Fruit fly (Drosophila melanogaster) whole organism, embryonic: ENCODE data around the gene CG15894.
A peak's percentile ranks its signal among the peaks of the same experiment; 100 is the strongest.

Experiments
- Asciz ChIP-seq: fragments of 200-800 bp; sonication (Bioruptor generic); optimal IDR thresholded peaks from 2 replicates; lab custom pipeline; 2017; ENCODE audit warnings: missing biosample characterization, mild to moderate bottlenecking, missing genetic modification characterization, missing genetic modification reagents
- B-H1 ChIP-seq: fragments of 200-800 bp; sonication (Bioruptor generic); IDR thresholded peaks from 3 replicates; pipeline ENCODE4 v1.3.6; 2022; ENCODE audit warnings: missing biosample characterization, missing genetic modification characterization
- Blimp-1 ChIP-seq: fragments of 200-800 bp; sonication (Bioruptor generic); optimal IDR thresholded peaks from 3 replicates; lab custom pipeline; 2018; ENCODE audit warnings: missing biosample characterization, missing genetic modification characterization, mild to moderate bottlenecking, moderate library complexity, missing genetic modification reagents
- CG10267 ChIP-seq: fragments of 200-800 bp; sonication (Bioruptor generic); optimal IDR thresholded peaks from 2 replicates; lab custom pipeline; 2018; ENCODE audit warnings: missing biosample characterization, mild to moderate bottlenecking, missing genetic modification characterization, moderate library complexity
- CG10366 ChIP-seq: fragments of 200-800 bp; sonication (Bioruptor generic); IDR thresholded peaks from 2 replicates; pipeline ENCODE4 v1.3.6; 2022; ENCODE audit warnings: missing biosample characterization, missing genetic modification characterization
- CG11398 ChIP-seq: fragments of 200-800 bp; sonication (Bioruptor generic); optimal IDR thresholded peaks from 2 replicates; lab custom pipeline; 2016; ENCODE audit warnings: missing biosample characterization, missing genetic modification characterization
- CG12659 ChIP-seq: fragments of 200-800 bp; sonication (Bioruptor generic); optimal IDR thresholded peaks from 3 replicates; lab custom pipeline; 2017; ENCODE audit warnings: mild to moderate bottlenecking, missing biosample characterization, missing genetic modification reagents, missing genetic modification characterization
- CG12744 ChIP-seq: fragments of 200-800 bp; sonication (Bioruptor generic); optimal IDR thresholded peaks from 2 replicates; lab custom pipeline; 2016; ENCODE audit warnings: missing biosample characterization, missing genetic modification characterization
- CG13287 ChIP-seq: fragments of 200-800 bp; sonication (Bioruptor generic); IDR thresholded peaks from 2 replicates; pipeline ENCODE4 v1.3.6; 2022; ENCODE audit warnings: missing biosample characterization, missing genetic modification characterization; ENCODE audit not compliant: partially characterized antibody
- CG14710 ChIP-seq: fragments of 200-800 bp; sonication (Bioruptor generic); optimal IDR thresholded peaks from 3 replicates; lab custom pipeline; 2019; ENCODE audit warnings: missing biosample characterization, mild to moderate bottlenecking, missing genetic modification characterization, moderate library complexity
- CG15011 ChIP-seq: fragments of 200-800 bp; sonication (Bioruptor generic); optimal IDR thresholded peaks from 3 replicates; lab custom pipeline; 2018; ENCODE audit warnings: missing biosample characterization, mild to moderate bottlenecking, missing genetic modification characterization
- CG17186 ChIP-seq: fragments of 200-800 bp; sonication (Bioruptor generic); optimal IDR thresholded peaks from 3 replicates; lab custom pipeline; 2017; ENCODE audit warnings: missing biosample characterization, missing genetic modification reagents, missing genetic modification characterization
- CG17912 ChIP-seq: fragments of 200-800 bp; sonication (Bioruptor generic); optimal IDR thresholded peaks from 2 replicates; lab custom pipeline; 2018; ENCODE audit warnings: missing biosample characterization, mild to moderate bottlenecking, missing genetic modification characterization
- CG18262 ChIP-seq: fragments of 200-800 bp; optimal IDR thresholded peaks from 3 replicates; lab custom pipeline; 2019; ENCODE audit warnings: missing biosample characterization, mild to moderate bottlenecking, missing genetic modification characterization, moderate library complexity
- CG2120 ChIP-seq: fragments of 200-800 bp; sonication (Bioruptor generic); optimal IDR thresholded peaks from 3 replicates; lab custom pipeline; 2016; ENCODE audit warnings: missing biosample characterization, missing genetic modification characterization
- CG2875 ChIP-seq: fragments of 200-800 bp; sonication (Bioruptor generic); optimal IDR thresholded peaks from 2 replicates; lab custom pipeline; 2017; ENCODE audit warnings: missing biosample characterization, mild to moderate bottlenecking, missing genetic modification characterization, missing genetic modification reagents
- CG30403 ChIP-seq: fragments of 200-800 bp; sonication (Bioruptor generic); optimal IDR thresholded peaks from 3 replicates; lab custom pipeline; 2016; ENCODE audit warnings: missing biosample characterization, missing genetic modification characterization
- CG31388 ChIP-seq: fragments of 200-800 bp; sonication (Bioruptor generic); optimal IDR thresholded peaks from 2 replicates; lab custom pipeline; 2016; ENCODE audit warnings: missing biosample characterization, missing genetic modification characterization
- CG3163 ChIP-seq: fragments of 200-800 bp; sonication (Bioruptor generic); optimal IDR thresholded peaks from 3 replicates; lab custom pipeline; 2016; ENCODE audit warnings: missing biosample characterization, missing genetic modification characterization
- CG3281 ChIP-seq: fragments of 200-800 bp; sonication (Bioruptor generic); optimal IDR thresholded peaks from 3 replicates; lab custom pipeline; 2017; ENCODE audit warnings: missing biosample characterization, mild to moderate bottlenecking, missing genetic modification characterization
- CG6854 ChIP-seq: fragments of 200-800 bp; sonication (Bioruptor generic); optimal IDR thresholded peaks from 3 replicates; lab custom pipeline; 2017; ENCODE audit warnings: missing biosample characterization, mild to moderate bottlenecking, missing genetic modification characterization
- CG7745 ChIP-seq: fragments of 200-800 bp; sonication (Bioruptor generic); optimal IDR thresholded peaks from 2 replicates; lab custom pipeline; 2018; ENCODE audit warnings: missing biosample characterization, mild to moderate bottlenecking, missing genetic modification characterization, moderate library complexity
- CG7987 ChIP-seq: fragments of 200-800 bp; sonication (Bioruptor generic); optimal IDR thresholded peaks from 2 replicates; lab custom pipeline; 2018; ENCODE audit warnings: missing biosample characterization, mild to moderate bottlenecking, missing genetic modification characterization, moderate library complexity
- CG8359 ChIP-seq: fragments of 200-800 bp; sonication (Bioruptor generic); optimal IDR thresholded peaks from 2 replicates; lab custom pipeline; 2017; ENCODE audit warnings: missing biosample characterization, mild to moderate bottlenecking, missing genetic modification characterization, borderline replicate concordance
- CG9817 ChIP-seq: fragments of 200-800 bp; sonication (Bioruptor generic); optimal IDR thresholded peaks from 2 replicates; lab custom pipeline; 2018; ENCODE audit warnings: missing biosample characterization, mild to moderate bottlenecking, missing genetic modification characterization, moderate library complexity
- Dfd ChIP-seq, 2 experiments: fragments of >200 bp; optimal IDR thresholded peaks; 2 replicates each; lab custom pipeline; 2017; ENCODE audit warnings: missing biosample characterization in 2 of 2, missing genetic modification characterization in 2 of 2
- H2.0 ChIP-seq: fragments of 200-800 bp; sonication (Bioruptor generic); IDR thresholded peaks from 2 replicates; pipeline ENCODE4 v1.3.6; 2022; ENCODE audit warnings: missing biosample characterization, missing genetic modification characterization
- Hr39 ChIP-seq: fragments of >200 bp; optimal IDR thresholded peaks from 2 replicates; lab custom pipeline; 2017
- Lim3 ChIP-seq: fragments of 200-800 bp; sonication (Bioruptor generic); IDR thresholded peaks from 2 replicates; pipeline ENCODE4 v1.3.6; 2022; ENCODE audit warnings: missing biosample characterization, missing genetic modification characterization
- MBD-R2 ChIP-seq: fragments of 200-800 bp; sonication (Bioruptor generic); IDR thresholded peaks from 2 replicates; pipeline ENCODE4 v1.3.6; 2022; ENCODE audit warnings: missing biosample characterization, missing genetic modification characterization
- Mad ChIP-seq: fragments of 200-800 bp; sonication (Bioruptor generic); optimal IDR thresholded peaks from 2 replicates; lab custom pipeline; 2016; ENCODE audit warnings: missing biosample characterization, missing genetic modification characterization
- Nf-YB ChIP-seq: fragments of 200-800 bp; sonication (Bioruptor generic); optimal IDR thresholded peaks from 3 replicates; lab custom pipeline; 2019; ENCODE audit warnings: missing biosample characterization, mild to moderate bottlenecking, missing genetic modification characterization, moderate library complexity
- Spps ChIP-seq: fragments of 200-800 bp; sonication (Bioruptor generic); optimal IDR thresholded peaks from 2 replicates; lab custom pipeline; 2018; ENCODE audit warnings: missing biosample characterization, mild to moderate bottlenecking, missing genetic modification characterization
- Sry-β ChIP-seq: fragments of 200-800 bp; sonication (Bioruptor generic); optimal IDR thresholded peaks from 2 replicates; lab custom pipeline; 2018; ENCODE audit warnings: missing biosample characterization, mild to moderate bottlenecking, missing genetic modification characterization, moderate library complexity
- Stat92E ChIP-seq, 3 experiments: fragments of >200 bp in 2 of 3; fragments of 200-800 bp in 1 of 3; sonication (Bioruptor generic) in 1 of 3; optimal IDR thresholded peaks; 2 replicates each; lab custom pipeline; 2017 to 2019; ENCODE audit warnings: missing biosample characterization in 3 of 3, missing genetic modification characterization in 3 of 3, mild to moderate bottlenecking in 1 of 3, moderate library complexity in 1 of 3
- Tbp ChIP-seq: fragments of >200 bp; optimal IDR thresholded peaks from 2 replicates; lab custom pipeline; 2018; ENCODE audit warnings: missing biosample characterization, missing genetic modification characterization
- YL-1 ChIP-seq: fragments of 200-800 bp; sonication (Bioruptor generic); optimal IDR thresholded peaks from 3 replicates; lab custom pipeline; 2017; ENCODE audit warnings: missing biosample characterization, mild to moderate bottlenecking, missing genetic modification characterization
- ac ChIP-seq: fragments of 200-800 bp; sonication (Bioruptor generic); optimal IDR thresholded peaks from 3 replicates; lab custom pipeline; 2017; ENCODE audit warnings: missing biosample characterization, mild to moderate bottlenecking, missing genetic modification characterization
- ap ChIP-seq: fragments of 200-800 bp; sonication (Bioruptor generic); IDR thresholded peaks from 2 replicates; pipeline ENCODE4 v1.3.6; 2022; ENCODE audit warnings: missing biosample characterization, missing genetic modification characterization
- ci ChIP-seq: fragments of 200-800 bp; sonication (Bioruptor generic); IDR thresholded peaks from 3 replicates; pipeline ENCODE4 v1.3.6; 2022; ENCODE audit warnings: missing biosample characterization, missing genetic modification characterization
- dmrt11E ChIP-seq: fragments of 200-800 bp; sonication (Bioruptor generic); optimal IDR thresholded peaks from 3 replicates; lab custom pipeline; 2018; ENCODE audit warnings: missing biosample characterization, mild to moderate bottlenecking, missing genetic modification characterization, moderate library complexity
- eve ChIP-seq, 2 experiments: fragments of >200 bp; optimal IDR thresholded peaks; 2 replicates each; lab custom pipeline; 2017; ENCODE audit warnings: missing biosample characterization in 2 of 2, missing genetic modification characterization in 2 of 2
- fd96Cb ChIP-seq: fragments of 200-800 bp; sonication (Bioruptor generic); optimal IDR thresholded peaks from 2 replicates; lab custom pipeline; 2018; ENCODE audit warnings: missing biosample characterization, mild to moderate bottlenecking, missing genetic modification characterization, moderate library complexity
- gfzf ChIP-seq: fragments of 200-800 bp; sonication (Bioruptor generic); optimal IDR thresholded peaks from 2 replicates; lab custom pipeline; 2016; ENCODE audit warnings: missing biosample characterization, mild to moderate bottlenecking, missing genetic modification characterization, moderate library complexity
- h ChIP-seq: fragments of >200 bp; optimal IDR thresholded peaks from 2 replicates; lab custom pipeline; 2017
- mirr ChIP-seq: fragments of 200-800 bp; sonication (Bioruptor generic); optimal IDR thresholded peaks from 3 replicates; lab custom pipeline; 2018; ENCODE audit warnings: missing biosample characterization, mild to moderate bottlenecking, missing genetic modification characterization
- pho ChIP-seq: fragments of 200-800 bp; sonication (Bioruptor generic); optimal IDR thresholded peaks from 2 replicates; lab custom pipeline; 2016; ENCODE audit warnings: missing biosample characterization, missing genetic modification characterization
- pzg ChIP-seq: fragments of 200-800 bp; sonication (Bioruptor generic); optimal IDR thresholded peaks from 3 replicates; lab custom pipeline; 2018; ENCODE audit warnings: missing biosample characterization, mild to moderate bottlenecking, missing genetic modification characterization, moderate library complexity
- repo ChIP-seq: fragments of 200-800 bp; sonication (Bioruptor generic); optimal IDR thresholded peaks from 2 replicates; lab custom pipeline; 2016; ENCODE audit warnings: missing biosample characterization, missing genetic modification characterization
- trem ChIP-seq: fragments of 200-800 bp; optimal IDR thresholded peaks from 3 replicates; lab custom pipeline; 2019; ENCODE audit warnings: missing biosample characterization, mild to moderate bottlenecking, missing genetic modification characterization, moderate library complexity
- wor ChIP-seq: fragments of 200-800 bp; sonication (Bioruptor generic); IDR thresholded peaks from 2 replicates; pipeline ENCODE4 v1.3.6; 2022; ENCODE audit warnings: missing biosample characterization, missing genetic modification characterization
- zf30C ChIP-seq: fragments of 200-800 bp; sonication (Bioruptor generic); optimal IDR thresholded peaks from 3 replicates; lab custom pipeline; 2018; ENCODE audit warnings: missing biosample characterization, mild to moderate bottlenecking, missing genetic modification characterization

CG15894 gene

dm6 chrX:6276590-6276989 lies 32.4 kb upstream of the CG15894 start, which contains the start of gene CG3566 (continued):
- TF ChIP-seq CG8359 (GFP tag; lab: Kevin White, UChicago) (no peak), CG31388 (no peak), CG2875 (GFP tag; lab: Kevin White, UChicago) (no peak), CG17912 (GFP tag; lab: Kevin White, UChicago) (no peak), CG14710 (tag; lab: Kevin White, UChicago) (no peak), Spps (tag; lab: Kevin White, UChicago) (no peak), h (lab: Kevin White, UChicago) (no peak), CG6854 (GFP tag; lab: Kevin White, UChicago) (no peak), CG13287 (GFP tag; lab: Robert Waterston, UW) (peak; percentile 31), Sry-β (no peak), zf30C (no peak), CG7987 (peak; percentile 11), Lim3 (no peak), fd96Cb (no peak), CG17186 (GFP tag; lab: Kevin White, UChicago) (no peak), Blimp-1 (no peak), CG11398 (no peak), Asciz (GFP tag; lab: Kevin White, UChicago) (no peak), CG10366 (no peak), repo (GFP tag; lab: Kevin White, UChicago) (no peak), Tbp (no peak), CG9817 (no peak), YL-1 (GFP tag; lab: Kevin White, UChicago) (peak; percentile 59), dmrt11E (tag; lab: Kevin White, UChicago) (no peak), CG18262 (tag; lab: Kevin White, UChicago) (peak; percentile 4), Nf-YB (GFP tag; lab: Kevin White, UChicago) (no peak), trem (tag; lab: Kevin White, UChicago) (peak; percentile 2), CG30403 (GFP tag; lab: Kevin White, UChicago) (no peak), CG7745 (no peak), mirr (GFP tag; lab: Kevin White, UChicago) (no peak), pho (GFP tag; lab: Kevin White, UChicago) (no peak), pzg (GFP tag; lab: Kevin White, UChicago) (peak; percentile 59), CG3163 (GFP tag; lab: Kevin White, UChicago) (no peak), CG15011 (GFP tag; lab: Kevin White, UChicago) (no peak), ci (0 out of 3 replicates have a peak, but pooled peaks have one; percentile 40), CG12659 (peak; percentile 25), CG2120 (GFP tag; lab: Kevin White, UChicago) (peak; percentile 0), MBD-R2 (GFP tag; lab: Robert Waterston, UW) (peak; percentile 82), Dfd (GFP tag; optimal IDR thresholded peaks at IDR 0.05; lab: Kevin White, UChicago) (no peak), ap (GFP tag; lab: Robert Waterston, UW) (no peak), wor (no peak), B-H1 (GFP tag; lab: Robert Waterston, UW) (no peak), gfzf (GFP tag; lab: Kevin White, UChicago) (peak; percentile 71), Mad (GFP tag; lab: Kevin White, UChicago) (no peak), CG12744 (no peak), eve (GFP tag; optimal IDR thresholded peaks at IDR 0.05; lab: Kevin White, UChicago) (no peak), Hr39 (lab: Kevin White, UChicago) (no peak), Stat92E (GFP tag; optimal IDR thresholded peaks at IDR 0.05; lab: Kevin White, UChicago) (no peak), CG3281 (GFP tag; lab: Kevin White, UChicago) (no peak), ac (GFP tag; lab: Kevin White, UChicago) (no peak), CG10267 (tag; lab: Kevin White, UChicago) (no peak), H2.0 (no peak)
